Fruit fly (Drosophila melanogaster): Measurements from ENCODE around the gene CG43072.

CG43072 gene

dm6 chr3L:21065212-21065902 is at the start of gene CG43072:
CG43072 (plus strand) TSS chr3L:21065852.
- peak; percentile 35 for TF ChIP-seq noc (tag; optimal IDR thresholded peaks at IDR 0.05)

- TF ChIP-seq noc (tag; optimal IDR thresholded peaks at IDR 0.05): no peak
Observed at dm6 chr3L:21023364-21023763, 42.3 kb upstream of the CG43072 start.

DNA sequence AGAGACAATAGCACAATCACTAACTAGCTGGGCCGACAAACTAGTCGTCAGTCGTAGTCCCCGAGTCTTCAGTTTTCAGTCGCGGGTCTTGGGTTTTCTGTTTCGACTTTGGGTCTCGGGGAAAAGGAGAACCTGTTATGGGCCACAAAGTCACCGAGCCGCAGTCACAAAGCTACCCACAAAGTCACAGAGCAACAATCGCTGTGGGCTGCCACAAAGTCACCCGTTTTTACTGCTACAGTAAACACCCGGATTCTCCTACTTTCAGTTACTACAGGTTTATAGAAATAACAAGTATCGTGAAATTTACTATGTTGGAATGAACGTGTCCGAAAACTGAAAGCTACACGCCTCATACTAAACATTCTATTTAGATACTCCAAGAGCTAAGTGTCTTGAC is 41.9 kb upstream of the CG43072 start:
- no peak for TF ChIP-seq noc (tag; optimal IDR thresholded peaks at IDR 0.05)

DNA sequence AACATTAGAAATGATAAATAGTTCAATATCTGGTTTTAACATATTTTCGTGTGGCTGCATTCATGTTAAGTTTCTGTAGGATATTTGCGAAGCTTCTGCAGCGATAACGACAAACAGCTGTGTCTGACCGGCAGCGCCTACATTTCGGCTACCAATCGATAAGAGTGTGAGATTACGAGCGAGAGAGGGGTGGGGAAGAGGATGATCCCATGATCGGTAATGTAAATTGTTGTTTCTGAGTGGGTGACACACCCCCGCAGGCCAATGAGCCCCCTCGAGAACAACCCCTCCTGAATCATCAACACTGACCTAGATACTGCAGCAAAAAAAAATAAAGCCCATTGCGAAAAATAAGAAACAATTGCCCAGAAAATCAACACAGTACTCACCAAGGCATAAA is 41.1 kb upstream of the CG43072 start:
- TF ChIP-seq noc (tag; optimal IDR thresholded peaks at IDR 0.05): no peak

dm6 chr3L:21024965-21025833 is 40.5 kb upstream of the CG43072 start:
- TF ChIP-seq noc (tag; optimal IDR thresholded peaks at IDR 0.05): peak; percentile 34

DNA sequence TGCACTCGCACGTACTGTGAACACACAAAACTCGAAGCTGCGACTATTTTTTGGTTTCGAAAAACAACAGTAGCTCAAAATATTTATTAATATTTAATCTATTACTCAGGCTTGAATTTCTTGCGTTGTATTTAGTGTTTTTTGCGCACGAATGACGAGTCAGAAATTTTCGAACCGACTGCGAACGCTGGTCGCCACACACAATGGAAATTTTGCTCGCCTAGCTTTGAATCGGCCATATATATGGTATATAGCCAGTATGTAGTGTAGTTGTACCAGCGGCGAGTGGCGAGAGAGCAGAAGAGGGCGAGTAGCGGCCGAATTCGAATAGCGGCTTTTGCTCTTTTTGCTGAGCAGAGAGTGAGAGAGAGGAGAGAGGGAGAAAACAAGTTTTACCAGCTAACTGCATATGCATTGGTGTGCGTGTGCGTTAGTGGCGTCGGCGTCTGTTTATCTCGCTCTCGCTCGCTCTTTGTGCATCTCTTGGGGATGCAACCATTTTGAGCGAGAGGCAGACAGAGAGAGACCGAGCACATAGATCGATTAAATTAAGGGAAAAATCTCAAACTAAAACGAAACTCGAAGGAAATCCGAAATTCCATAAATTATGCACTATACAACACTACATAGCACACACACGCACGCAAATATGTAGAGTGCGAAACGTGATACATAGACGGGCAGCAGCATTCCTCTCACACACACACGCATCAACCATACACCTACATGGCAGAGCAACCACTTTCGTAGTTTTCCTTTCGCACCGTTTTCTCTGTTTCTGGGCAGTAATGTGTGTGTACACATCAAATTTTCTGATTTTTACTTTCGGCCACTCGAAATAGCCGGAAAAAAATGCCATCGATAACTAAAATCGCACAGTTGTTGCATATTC is 39.4 kb upstream of the CG43072 start:
- TF ChIP-seq noc (tag; optimal IDR thresholded peaks at IDR 0.05): no peak

DNA sequence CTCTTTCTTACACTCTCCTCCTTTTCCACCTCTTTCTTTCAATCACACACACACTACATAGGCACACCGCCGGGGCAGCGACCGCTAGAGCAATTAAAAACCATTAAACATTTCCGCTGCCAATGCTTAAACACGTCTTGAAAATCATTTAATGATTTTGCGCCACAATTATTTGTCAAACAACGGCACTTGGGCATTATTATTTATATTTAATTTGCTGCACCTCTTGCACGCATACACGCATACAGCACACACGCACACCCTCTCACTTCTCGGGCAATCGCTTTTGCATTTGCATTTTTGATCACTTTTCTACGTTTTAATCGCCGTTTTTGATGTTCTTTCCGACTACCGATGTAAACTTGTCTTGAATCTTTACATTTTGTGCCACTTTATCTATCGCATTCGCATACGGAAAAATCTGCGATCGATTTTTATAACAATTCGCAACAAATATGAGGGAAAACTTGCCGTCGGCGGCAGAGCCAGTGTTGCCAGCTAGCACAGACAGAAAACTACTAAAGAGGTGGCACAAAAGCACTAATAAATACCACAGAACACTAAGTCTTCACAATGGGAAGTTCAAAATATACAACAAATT is 38.6 kb upstream of the CG43072 start, which contains the start of gene skd:
Gene skd, minus strand, starts transcription at position 518 of the 601 bp plus-strand sequence.
- TF ChIP-seq noc (tag; optimal IDR thresholded peaks at IDR 0.05): no peak

DNA sequence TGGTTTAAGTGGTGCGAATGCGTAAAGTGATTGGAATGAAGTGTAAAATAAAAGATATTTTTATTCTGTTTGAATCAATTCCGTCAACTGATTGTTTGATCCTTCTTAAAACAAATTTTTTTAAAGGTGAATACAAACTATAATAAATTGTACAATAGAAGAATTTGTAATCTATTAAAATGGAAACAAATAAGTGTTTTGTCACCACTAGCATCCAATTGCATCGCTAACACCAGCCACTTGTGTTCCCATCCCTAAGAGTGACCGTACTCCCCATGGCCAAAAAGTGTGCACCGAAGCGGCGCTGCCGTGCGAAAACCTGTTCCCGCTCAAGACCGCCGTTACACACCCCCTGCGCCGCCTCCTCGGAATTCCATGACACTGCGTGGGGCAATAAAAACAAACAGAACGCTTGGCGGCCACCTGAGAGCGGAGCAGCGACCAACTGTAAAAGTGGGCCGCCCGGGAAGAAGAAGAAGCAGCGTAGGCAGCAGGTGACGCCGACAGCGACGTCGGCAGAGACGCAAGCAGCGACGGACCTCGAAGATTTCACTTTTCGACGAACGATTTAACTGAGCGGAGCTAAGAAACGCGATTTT is 37.9 kb upstream of the CG43072 start, which contains the start of gene Pdss2:
Gene Pdss2, plus strand, starts transcription at position 259 of the 599 bp plus-strand sequence.
- peak; percentile 30 for TF ChIP-seq noc (tag; optimal IDR thresholded peaks at IDR 0.05)

- peak; percentile 94 for TF ChIP-seq noc (tag; optimal IDR thresholded peaks at IDR 0.05)
Observed at dm6 chr3L:21031093-21031930, 34.3 kb upstream of the CG43072 start, which contains the start of the genes CG10584 and Polr3E. CG10584 (minus strand) TSS chr3L:21031360. Polr3E (plus strand) TSS chr3L:21031825.

DNA sequence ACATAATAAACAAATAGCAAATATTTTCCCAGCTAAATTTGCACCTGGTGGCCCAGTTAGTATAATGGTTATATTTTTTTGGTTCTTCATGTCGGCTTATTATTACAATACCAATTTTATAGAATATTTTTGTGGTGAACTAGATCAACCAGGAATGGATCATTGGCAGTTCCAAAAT is 31.7 kb upstream of the CG43072 start, which contains the start of gene CG10581:
Gene CG10581, minus strand, starts transcription at position 101 of the 178 bp plus-strand sequence.
- no peak for TF ChIP-seq noc (tag; optimal IDR thresholded peaks at IDR 0.05)

DNA sequence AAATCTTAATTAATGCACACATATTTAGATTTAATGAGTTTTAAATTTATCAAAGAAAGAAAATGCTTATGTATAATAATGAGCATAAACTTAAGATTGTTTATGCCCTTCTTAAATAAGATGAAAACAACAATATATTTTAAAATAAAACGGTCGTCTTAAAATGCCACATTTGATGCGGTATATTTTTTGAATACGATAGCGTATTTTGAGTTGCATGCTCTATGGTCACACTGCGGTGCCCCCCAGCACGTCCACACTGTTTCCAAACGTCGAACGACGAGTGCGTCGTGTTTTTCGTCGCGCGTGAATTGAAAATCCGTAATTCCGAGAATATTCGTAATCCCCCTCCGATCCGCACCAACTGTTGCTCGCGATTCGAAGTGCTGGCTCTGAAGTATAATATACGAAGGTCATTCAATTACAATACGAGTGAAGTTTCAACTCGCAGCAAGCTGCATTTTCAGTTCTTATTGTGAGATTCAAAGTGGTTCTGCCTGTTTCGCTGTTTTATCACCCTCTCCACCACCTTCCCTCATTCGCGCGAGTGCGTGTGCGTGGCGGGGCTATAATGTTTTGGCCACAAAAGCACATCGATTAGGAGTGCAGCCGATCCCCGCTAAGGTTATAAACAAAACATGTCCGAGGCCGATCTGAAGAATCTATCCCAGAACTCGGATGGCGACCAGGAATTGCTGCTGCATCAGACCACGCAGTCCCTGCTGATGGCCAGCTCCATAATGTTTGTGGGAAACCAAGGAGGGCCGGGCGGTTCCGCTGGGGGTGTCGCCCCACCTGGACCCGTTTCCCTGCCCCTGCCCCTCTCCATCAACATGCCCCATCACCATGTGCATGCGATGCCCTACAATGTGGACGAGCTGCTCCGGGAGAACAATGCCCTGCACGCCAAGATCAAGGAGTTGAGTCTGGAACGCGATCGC is 31.1 kb upstream of the CG43072 start, which contains the start of gene siz:
Gene siz, plus strand, starts transcription at position 255 of the 941 bp plus-strand sequence.
- peak; percentile 55 for TF ChIP-seq noc (tag; optimal IDR thresholded peaks at IDR 0.05)

- no peak for TF ChIP-seq noc (tag; optimal IDR thresholded peaks at IDR 0.05)
Observed at dm6 chr3L:21035231-21035630, 30.4 kb upstream of the CG43072 start.
